Worm (Caenorhabditis elegans) whole organism, young adult: Measurements from ENCODE around the gene F37A4.1.

ENCODE experiments used
- Y79H2A.3 ChIP-seq: fragments of 200-800 bp; sonication (Bioruptor generic); conservative IDR thresholded peaks from 2 replicates; pipeline ENCODE4 v1.3.6; 2022; ENCODE audit warnings: missing genetic modification reagents, missing genetic modification characterization, missing compliant biosample characterization
- aptf-2 ChIP-seq: fragments of 200-800 bp; sonication (Bioruptor generic); conservative IDR thresholded peaks from 2 replicates; pipeline ENCODE4 v1.3.6; 2022; ENCODE audit warnings: missing genetic modification reagents, missing genetic modification characterization, missing compliant biosample characterization
- nfya-1 ChIP-seq: sonication (generic microtip); optimal IDR thresholded peaks from 2 replicates; lab custom pipeline; 2017; ENCODE audit warnings: antibody characterized with exemption, missing compliant biosample characterization, missing genetic modification characterization, borderline replicate concordance; ENCODE audit not compliant: insufficient read depth
- nfya-2 ChIP-seq: fragments of 200-800 bp; sonication (Bioruptor generic); IDR thresholded peaks from 2 replicates; pipeline ENCODE4 v1.3.6; 2022; ENCODE audit warnings: missing genetic modification reagents, missing genetic modification characterization, missing compliant biosample characterization
- snpc-4 ChIP-seq, 5 experiments: fragments of 150-350 bp in 1 of 5; sonication (generic microtip) in 4 of 5; optimal IDR thresholded peaks; 2 replicates each; lab custom pipeline; 2014 to 2018; ENCODE audit warnings: missing genetic modification characterization in 5 of 5, missing biosample characterization in 3 of 5, antibody characterized with exemption in 2 of 5, mild to moderate bottlenecking in 2 of 5, missing compliant biosample characterization in 2 of 5, missing genotype in 2 of 5, moderate library complexity in 2 of 5, missing genetic modification reagents in 1 of 5

DNA sequence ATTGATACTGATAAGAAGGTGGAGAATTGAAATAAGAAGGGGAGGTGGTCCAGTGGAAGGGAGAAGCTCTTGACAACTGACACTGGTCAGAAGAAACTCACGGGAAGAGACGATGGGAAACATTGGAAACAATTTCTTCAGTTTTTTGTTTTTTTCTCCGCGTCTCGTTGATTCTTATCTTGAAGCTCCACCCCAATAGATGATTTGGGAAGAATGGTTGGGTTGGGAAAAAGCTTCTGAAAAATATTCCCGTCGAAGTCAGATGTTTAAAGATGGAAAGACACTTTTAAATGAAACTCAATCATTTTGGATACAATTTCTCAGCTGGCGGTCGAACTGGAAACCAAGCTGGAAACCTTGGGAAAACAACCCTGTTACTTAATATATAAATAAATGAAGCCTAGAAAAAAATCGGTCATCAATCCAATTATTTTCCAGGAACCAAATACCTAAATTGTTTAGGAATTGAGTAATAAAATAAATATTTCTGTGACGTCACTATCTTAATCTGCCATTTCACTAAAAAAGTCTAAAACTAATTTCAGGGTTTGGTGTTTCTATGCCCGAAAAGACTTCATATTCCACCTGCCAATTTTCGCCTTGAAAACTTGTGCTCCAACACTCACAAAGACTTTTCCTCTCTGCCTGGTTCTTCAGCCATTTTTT, 7.1 kb downstream of the F37A4.1 start, which contains the start of the genes Y102E9.5 and odr-4:
- TF ChIP-seq nfya-1 (tag; lab: Kevin White, UChicago) (no peak), nfya-2 (GFP tag; lab: Robert Waterston, UW) (no peak), aptf-2 (GFP tag; lab: Robert Waterston, UW) (no peak), Y79H2A.3 (GFP tag; lab: Robert Waterston, UW) (no peak), snpc-4 (GFP tag; optimal IDR thresholded peaks at IDR 0.05; lab: Kevin White, UChicago) (no peak), snpc-4 (tag; optimal IDR thresholded peaks at IDR 0.05; lab: Kevin White, UChicago) (no peak)
